Fruit fly (Drosophila melanogaster): Measurements from ENCODE around the gene CG13243.

dm6 chr2L:15900424-15900823 lies 48.0 kb downstream of the CG13243 start, which contains the start of gene CG31823:
- TF ChIP-seq usp (GFP tag; optimal IDR thresholded peaks at IDR 0.05) = no peak
- TF ChIP-seq pan (optimal IDR thresholded peaks at IDR 0.05) = no peak

Measured in whole organism.